Worm (Caenorhabditis elegans) whole organism, L3 larva: ENCODE measurements around the gene lgc-1.
A peak's percentile ranks its signal among the peaks of the same experiment; 100 is the strongest.

ENCODE experiments used
- ceh-16 ChIP-seq: sonication (generic microtip); optimal IDR thresholded peaks from 2 replicates; lab custom pipeline; 2017; ENCODE audit warnings: missing biosample characterization, missing genetic modification characterization
- ceh-82 ChIP-seq: fragments of 150-350 bp; optimal IDR thresholded peaks from 2 replicates; lab custom pipeline; 2014; ENCODE audit warnings: missing biosample characterization, missing genetic modification characterization
- fos-1 ChIP-seq: fragments of 150-350 bp; optimal IDR thresholded peaks from 2 replicates; lab custom pipeline; 2014; ENCODE audit warnings: missing biosample characterization, missing genetic modification characterization
- lsy-12 ChIP-seq: sonication (generic microtip); optimal IDR thresholded peaks from 2 replicates; lab custom pipeline; 2016; ENCODE audit warnings: mild to moderate bottlenecking, missing genetic modification characterization, missing compliant biosample characterization
- pqm-1 ChIP-seq: fragments of 150-350 bp; optimal IDR thresholded peaks from 2 replicates; lab custom pipeline; 2017; ENCODE audit warnings: missing biosample characterization, missing genetic modification characterization, inconsistent platforms

DNA sequence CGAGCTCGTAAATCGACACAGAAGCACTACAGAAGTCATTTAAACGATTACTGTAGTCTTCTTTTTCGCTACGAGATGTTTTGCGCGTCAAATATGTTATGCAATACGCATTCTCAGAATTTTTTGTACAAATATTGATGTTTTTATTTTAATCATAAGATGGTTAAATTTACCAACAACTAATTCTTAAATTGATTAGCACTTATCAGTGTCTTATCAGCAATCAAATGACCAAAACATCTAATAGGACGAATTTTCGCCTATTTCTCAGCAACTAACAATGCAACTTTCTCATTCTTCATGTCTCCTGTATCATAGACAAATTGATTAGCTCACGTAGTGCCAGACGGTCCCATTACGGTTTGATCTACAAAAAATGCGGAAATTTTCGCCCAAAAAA is 51.1 kb downstream of the lgc-1 start:
- TF ChIP-seq ceh-82 (tag; lab: Kevin White, UChicago) (no peak), lsy-12 (no peak), fos-1 (tag; lab: Kevin White, UChicago) (no peak), ceh-16 (tag; lab: Kevin White, UChicago) (no peak), pqm-1 (tag; lab: Kevin White, UChicago) (peak; percentile 12)
